Fruit fly (Drosophila melanogaster) whole organism, embryonic: ENCODE results near the gene CG7579.

Source experiments
- Aef1 ChIP-seq: fragments of 200-800 bp; sonication (Bioruptor generic); IDR thresholded peaks from 3 replicates; pipeline ENCODE4 v1.3.6; 2022; ENCODE audit warnings: missing biosample characterization, missing genetic modification characterization
- Awh ChIP-seq: fragments of 200-800 bp; sonication (Bioruptor generic); IDR thresholded peaks from 2 replicates; pipeline ENCODE4, ENCODE4 v1.3.6; 2022; ENCODE audit warnings: missing biosample characterization, missing genetic modification characterization
- BEAF-32 ChIP-seq: fragments of 200-800 bp; sonication (Bioruptor generic); optimal IDR thresholded peaks from 3 replicates; lab custom pipeline; 2017; ENCODE audit warnings: missing biosample characterization, missing genetic modification characterization, mild to moderate bottlenecking, moderate library complexity, missing genetic modification reagents
- CG10543 ChIP-seq: fragments of 200-800 bp; sonication (Bioruptor generic); optimal IDR thresholded peaks from 3 replicates; lab custom pipeline; 2017; ENCODE audit warnings: missing biosample characterization, mild to moderate bottlenecking, missing genetic modification characterization, moderate library complexity
- CG10565 ChIP-seq: fragments of 200-800 bp; sonication (Bioruptor generic); optimal IDR thresholded peaks from 3 replicates; lab custom pipeline; 2016; ENCODE audit warnings: missing biosample characterization, mild to moderate bottlenecking, missing genetic modification characterization
- CG11456 ChIP-seq: fragments of 200-800 bp; sonication (Bioruptor generic); IDR thresholded peaks from 3 replicates; pipeline ENCODE4 v1.3.6; 2022; ENCODE audit warnings: missing biosample characterization, missing genetic modification characterization
- CG12104 ChIP-seq: fragments of 200-800 bp; sonication (Bioruptor generic); optimal IDR thresholded peaks from 3 replicates; lab custom pipeline; 2016; ENCODE audit warnings: missing biosample characterization, missing genetic modification characterization
- CG12299 ChIP-seq: fragments of 200-800 bp; sonication (Bioruptor generic); optimal IDR thresholded peaks from 2 replicates; lab custom pipeline; 2018; ENCODE audit warnings: missing biosample characterization, mild to moderate bottlenecking, missing genetic modification characterization
- CG15514 ChIP-seq: fragments of 200-800 bp; sonication (Bioruptor generic); optimal IDR thresholded peaks from 3 replicates; lab custom pipeline; 2017; ENCODE audit warnings: missing biosample characterization, missing genetic modification characterization, mild to moderate bottlenecking, moderate library complexity, missing genetic modification reagents
- CG15696 ChIP-seq: fragments of 200-800 bp; sonication (Bioruptor generic); optimal IDR thresholded peaks from 2 replicates; lab custom pipeline; 2019; ENCODE audit warnings: missing biosample characterization, mild to moderate bottlenecking, missing genetic modification characterization, moderate library complexity
- CG17802 ChIP-seq: fragments of 200-800 bp; sonication (Bioruptor generic); optimal IDR thresholded peaks from 2 replicates; lab custom pipeline; 2018; ENCODE audit warnings: missing biosample characterization, mild to moderate bottlenecking, missing genetic modification characterization, moderate library complexity
- CG17829 ChIP-seq: fragments of 200-800 bp; optimal IDR thresholded peaks from 2 replicates; lab custom pipeline; 2019; ENCODE audit warnings: missing biosample characterization, mild to moderate bottlenecking, missing genetic modification characterization, moderate library complexity
- CG3163 ChIP-seq: fragments of 200-800 bp; sonication (Bioruptor generic); optimal IDR thresholded peaks from 3 replicates; lab custom pipeline; 2016; ENCODE audit warnings: missing biosample characterization, missing genetic modification characterization
- CG3281 ChIP-seq: fragments of 200-800 bp; sonication (Bioruptor generic); optimal IDR thresholded peaks from 3 replicates; lab custom pipeline; 2017; ENCODE audit warnings: missing biosample characterization, mild to moderate bottlenecking, missing genetic modification characterization
- CG34376 ChIP-seq: fragments of 200-800 bp; sonication (Bioruptor generic); optimal IDR thresholded peaks from 2 replicates; lab custom pipeline; 2018; ENCODE audit warnings: missing biosample characterization, mild to moderate bottlenecking, missing genetic modification characterization
- CG3995 ChIP-seq: fragments of 200-800 bp; sonication (Bioruptor generic); optimal IDR thresholded peaks from 3 replicates; lab custom pipeline; 2016; ENCODE audit warnings: missing biosample characterization, missing genetic modification characterization
- CG7745 ChIP-seq: fragments of 200-800 bp; sonication (Bioruptor generic); optimal IDR thresholded peaks from 2 replicates; lab custom pipeline; 2018; ENCODE audit warnings: missing biosample characterization, mild to moderate bottlenecking, missing genetic modification characterization, moderate library complexity
- CG9876 ChIP-seq: fragments of 200-800 bp; sonication (Bioruptor generic); optimal IDR thresholded peaks from 2 replicates; lab custom pipeline; 2016; ENCODE audit warnings: missing biosample characterization, missing genetic modification characterization
- CTCF ChIP-seq: fragments of 200-800 bp; sonication (Bioruptor generic); optimal IDR thresholded peaks from 2 replicates; lab custom pipeline; 2017; ENCODE audit warnings: missing biosample characterization, mild to moderate bottlenecking, missing genetic modification characterization, moderate library complexity
- CrebB ChIP-seq: fragments of 200-800 bp; sonication (Bioruptor generic); optimal IDR thresholded peaks from 3 replicates; lab custom pipeline; 2018; ENCODE audit warnings: missing biosample characterization, mild to moderate bottlenecking, missing genetic modification characterization
- Dek ChIP-seq: fragments of 200-800 bp; sonication (Bioruptor generic); optimal IDR thresholded peaks from 3 replicates; lab custom pipeline; 2019; ENCODE audit warnings: missing biosample characterization, mild to moderate bottlenecking, missing genetic modification characterization, moderate library complexity
- Dref ChIP-seq: fragments of 200-800 bp; sonication (Bioruptor generic); IDR thresholded peaks from 2 replicates; pipeline ENCODE4 v1.3.6; 2022; ENCODE audit warnings: missing biosample characterization, missing genetic modification characterization
- Drgx ChIP-seq: fragments of 200-800 bp; sonication (Bioruptor generic); IDR thresholded peaks from 2 replicates; pipeline ENCODE4 v1.3.6; 2022; ENCODE audit warnings: missing biosample characterization, missing genetic modification characterization
- ERR ChIP-seq: fragments of 200-800 bp; sonication (Bioruptor generic); optimal IDR thresholded peaks from 2 replicates; lab custom pipeline; 2016; ENCODE audit warnings: missing biosample characterization, missing genetic modification characterization
- GATAe ChIP-seq: fragments of 200-800 bp; sonication (Bioruptor generic); conservative IDR thresholded peaks from 2 replicates; pipeline ENCODE4 v1.3.6; 2022; ENCODE audit warnings: missing biosample characterization, missing genetic modification characterization
- HHEX ChIP-seq: fragments of 200-800 bp; sonication (Bioruptor generic); optimal IDR thresholded peaks from 3 replicates; lab custom pipeline; 2017; ENCODE audit warnings: missing biosample characterization, mild to moderate bottlenecking, missing genetic modification characterization, missing genetic modification reagents
- Jarid2 ChIP-seq: fragments of 200-800 bp; sonication (Bioruptor generic); optimal IDR thresholded peaks from 3 replicates; lab custom pipeline; 2017; ENCODE audit warnings: mild to moderate bottlenecking, missing biosample characterization, missing genetic modification reagents, missing genetic modification characterization
- MESR4 ChIP-seq: fragments of 200-800 bp; sonication (Bioruptor generic); optimal IDR thresholded peaks from 2 replicates; lab custom pipeline; 2018; ENCODE audit warnings: missing biosample characterization, mild to moderate bottlenecking, missing genetic modification characterization, moderate library complexity
- Spps ChIP-seq: fragments of 200-800 bp; sonication (Bioruptor generic); optimal IDR thresholded peaks from 2 replicates; lab custom pipeline; 2018; ENCODE audit warnings: missing biosample characterization, mild to moderate bottlenecking, missing genetic modification characterization
- Trl ChIP-seq, 3 experiments: fragments of >200 bp in 2 of 3; fragments of 200-800 bp in 1 of 3; sonication (Bioruptor generic) in 1 of 3; optimal IDR thresholded peaks; 2 replicates in 1 of 3; 3 replicates in 2 of 3; lab custom pipeline; 2016 to 2017; ENCODE audit warnings: missing biosample characterization in 1 of 3, missing genetic modification characterization in 1 of 3
- aop ChIP-seq: fragments of 200-800 bp; sonication (Bioruptor generic); IDR thresholded peaks from 2 replicates; pipeline ENCODE4 v1.3.6; 2022; ENCODE audit warnings: missing biosample characterization, missing genetic modification characterization
- bcd ChIP-seq: fragments of 200-800 bp; sonication (Bioruptor generic); optimal IDR thresholded peaks from 2 replicates; lab custom pipeline; 2017; ENCODE audit warnings: missing biosample characterization, mild to moderate bottlenecking, missing genetic modification characterization
- bsh ChIP-seq, 2 experiments: fragments of 200-800 bp; sonication (Bioruptor generic); optimal IDR thresholded peaks; 2 replicates each; lab custom pipeline; 2017 to 2018; ENCODE audit warnings: mild to moderate bottlenecking in 2 of 2, missing biosample characterization in 2 of 2, missing genetic modification characterization in 2 of 2, moderate library complexity in 1 of 2
- cwo ChIP-seq: fragments of 200-800 bp; sonication (Bioruptor generic); optimal IDR thresholded peaks from 3 replicates; lab custom pipeline; 2017; ENCODE audit warnings: missing biosample characterization, missing genetic modification characterization, mild to moderate bottlenecking, moderate library complexity, missing genetic modification reagents
- da ChIP-seq: fragments of 200-800 bp; sonication (Bioruptor generic); optimal IDR thresholded peaks from 2 replicates; lab custom pipeline; 2016; ENCODE audit warnings: missing biosample characterization, missing genetic modification characterization
- fru ChIP-seq: fragments of >200 bp; optimal IDR thresholded peaks from 2 replicates; lab custom pipeline; 2017
- klu ChIP-seq: fragments of 200-800 bp; sonication (Bioruptor generic); IDR thresholded peaks from 2 replicates; pipeline ENCODE4 v1.3.6; 2022; ENCODE audit warnings: missing biosample characterization, missing genetic modification characterization
- lmd ChIP-seq: fragments of 200-800 bp; sonication (Bioruptor generic); IDR thresholded peaks from 2 replicates; pipeline ENCODE4 v1.3.6; 2022; ENCODE audit warnings: missing biosample characterization, missing genetic modification characterization
- nerfin-2 ChIP-seq: fragments of 200-800 bp; sonication (Bioruptor generic); IDR thresholded peaks from 2 replicates; pipeline ENCODE4 v1.3.6; 2022; ENCODE audit warnings: missing biosample characterization, missing genetic modification characterization; ENCODE audit not compliant: partially characterized antibody
- org-1 ChIP-seq: fragments of 200-800 bp; sonication (Bioruptor generic); optimal IDR thresholded peaks from 2 replicates; lab custom pipeline; 2017; ENCODE audit warnings: missing biosample characterization, missing genetic modification characterization
- pan ChIP-seq, 4 experiments: fragments of >200 bp in 3 of 4; fragments of 200-800 bp in 1 of 4; sonication (Bioruptor generic) in 1 of 4; optimal IDR thresholded peaks in 3 of 4; IDR thresholded peaks in 1 of 4; 2 replicates each; pipeline versions ENCODE4 v1.3.6 to Lab custom; 2017 to 2022; ENCODE audit warnings: missing biosample characterization in 2 of 4, missing genetic modification characterization in 2 of 4, mixed read lengths in 1 of 4
- pum ChIP-seq: fragments of 200-800 bp; sonication (Bioruptor generic); optimal IDR thresholded peaks from 2 replicates; lab custom pipeline; 2016; ENCODE audit warnings: missing biosample characterization, missing genetic modification characterization
- seq ChIP-seq: fragments of 200-800 bp; sonication (Bioruptor generic); IDR thresholded peaks from 2 replicates; pipeline ENCODE4 v1.3.6; 2022; ENCODE audit warnings: missing biosample characterization, missing genetic modification characterization
- shn ChIP-seq: fragments of 200-800 bp; sonication (Bioruptor generic); optimal IDR thresholded peaks from 3 replicates; lab custom pipeline; 2016; ENCODE audit warnings: missing biosample characterization, missing genetic modification characterization
- tna ChIP-seq: fragments of 200-800 bp; sonication (Bioruptor generic); IDR thresholded peaks from 2 replicates; pipeline ENCODE4 v1.3.6; 2022; ENCODE audit warnings: missing biosample characterization, missing genetic modification characterization; ENCODE audit not compliant: partially characterized antibody
- ttk ChIP-seq: fragments of 200-800 bp; sonication (Bioruptor generic); IDR thresholded peaks from 2 replicates; pipeline ENCODE4 v2.1.2; 2022; ENCODE audit warnings: missing biosample characterization, missing genetic modification characterization
- unc-4 ChIP-seq: fragments of 200-800 bp; sonication (Bioruptor generic); IDR thresholded peaks from 2 replicates; pipeline ENCODE4 v1.3.6; 2022; ENCODE audit warnings: missing biosample characterization, missing genetic modification characterization; ENCODE audit not compliant: partially characterized antibody
- wek ChIP-seq: fragments of 200-800 bp; sonication (Bioruptor generic); optimal IDR thresholded peaks from 3 replicates; lab custom pipeline; 2018; ENCODE audit warnings: missing biosample characterization, mild to moderate bottlenecking, missing genetic modification characterization, moderate library complexity
- wor ChIP-seq: fragments of 200-800 bp; sonication (Bioruptor generic); IDR thresholded peaks from 2 replicates; pipeline ENCODE4 v1.3.6; 2022; ENCODE audit warnings: missing biosample characterization, missing genetic modification characterization
- zf30C ChIP-seq: fragments of 200-800 bp; sonication (Bioruptor generic); optimal IDR thresholded peaks from 3 replicates; lab custom pipeline; 2018; ENCODE audit warnings: missing biosample characterization, mild to moderate bottlenecking, missing genetic modification characterization

The CG7579 gene

DNA sequence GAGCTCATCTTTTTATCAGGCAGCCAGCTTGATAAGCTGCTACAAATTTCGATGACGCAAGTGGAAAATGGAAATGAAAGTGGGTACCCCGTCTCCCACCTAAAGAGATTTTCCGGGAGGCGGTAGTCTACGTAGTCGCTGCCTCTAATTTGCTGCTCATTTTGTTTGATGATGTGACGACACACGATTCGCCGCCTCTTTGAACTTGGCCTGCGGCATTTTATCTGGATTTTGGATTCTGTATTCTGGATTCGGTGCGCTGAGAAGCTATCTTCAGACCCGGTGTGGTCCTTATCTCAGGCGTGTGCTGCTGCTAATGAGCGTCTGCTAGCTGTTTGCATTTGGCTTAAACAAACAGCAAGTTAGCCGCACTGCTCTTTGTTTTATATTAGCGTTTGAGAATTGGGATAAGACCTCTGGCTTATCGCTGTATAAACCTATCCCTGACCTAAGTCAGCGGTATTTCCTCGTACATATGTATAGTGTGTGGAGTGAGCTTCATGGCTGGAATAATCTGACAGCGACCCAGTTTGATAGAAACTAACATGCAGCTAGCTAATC lies 30.8 kb upstream of the CG7579 start (continued):
- no peak for TF ChIP-seq CG7745 (tag; lab: Kevin White, UChicago)
- TF ChIP-seq lmd (GFP tag; lab: Robert Waterston, UW) = no peak
- no peak for TF ChIP-seq BEAF-32 (GFP tag; lab: Kevin White, UChicago)
- peak; percentile 71 for TF ChIP-seq Awh
- TF ChIP-seq CG9876 (GFP tag; lab: Kevin White, UChicago) = peak; percentile 29
- TF ChIP-seq CG15696 (tag; lab: Kevin White, UChicago) = peak; percentile 69
- TF ChIP-seq aop (GFP tag; lab: Robert Waterston, UW) = no peak
- TF ChIP-seq wor (GFP tag; lab: Robert Waterston, UW) = no peak
- TF ChIP-seq cwo = peak; percentile 28
- TF ChIP-seq Dref = no peak
- TF ChIP-seq CG17829 (tag; lab: Kevin White, UChicago) = no peak
- 0 out of 2 replicates have a peak, but pooled peaks have one; percentile 17 for TF ChIP-seq ttk (GFP tag; lab: Robert Waterston, UW)
- TF ChIP-seq klu (GFP tag; lab: Robert Waterston, UW) = no peak
- no peak for TF ChIP-seq Drgx (GFP tag; lab: Robert Waterston, UW)
- no peak for TF ChIP-seq unc-4 (GFP tag; lab: Robert Waterston, UW)
- TF ChIP-seq CG3995 (GFP tag; lab: Kevin White, UChicago) = no peak
- TF ChIP-seq CG10543 = peak; percentile 65
- peak; percentile 62 for TF ChIP-seq CG15514 (GFP tag; lab: Kevin White, UChicago)
- peak in 1 of 2 experiments; percentile 67 for TF ChIP-seq bsh (GFP tag; optimal IDR thresholded peaks at IDR 0.05; lab: Kevin White, UChicago)
- no peak for TF ChIP-seq CG12299 (tag; lab: Kevin White, UChicago)
- peak; percentile 35 for TF ChIP-seq CG12104
- TF ChIP-seq CG3163 (GFP tag; lab: Kevin White, UChicago) = peak; percentile 30
- TF ChIP-seq wek (GFP tag; lab: Kevin White, UChicago) = peak; percentile 65
- peak; percentile 42 for TF ChIP-seq pum (GFP tag; lab: Kevin White, UChicago)
- TF ChIP-seq CG11456 (GFP tag; lab: Robert Waterston, UW) = peak; percentile 63; the same call in 2 of the 3 replicates
- TF ChIP-seq Aef1 (GFP tag; lab: Robert Waterston, UW) = no peak
- TF ChIP-seq org-1 = peak; percentile 66
- TF ChIP-seq da (GFP tag; lab: Kevin White, UChicago) = peak; percentile 61
- no peak for TF ChIP-seq CG10565 (GFP tag; lab: Kevin White, UChicago)
- TF ChIP-seq Jarid2 (GFP tag; lab: Kevin White, UChicago) = peak; percentile 38
- TF ChIP-seq CTCF (GFP tag; lab: Kevin White, UChicago) = no peak
- TF ChIP-seq tna = no peak
- TF ChIP-seq HHEX (GFP tag; lab: Kevin White, UChicago) = peak; percentile 73
- peak; percentile 36 for TF ChIP-seq CG3281 (GFP tag; lab: Kevin White, UChicago)
- peak; percentile 67 for TF ChIP-seq CrebB (tag; lab: Kevin White, UChicago)
- no peak for TF ChIP-seq pan (optimal IDR thresholded peaks at IDR 0.05; lab: Kevin White, UChicago)
- peak in 1 of 2 experiments; percentile 16 for TF ChIP-seq pan (GFP tag; optimal IDR thresholded peaks at IDR 0.05 in 1 of 2, IDR thresholded peaks at IDR 0.05 in 1 of 2)
- TF ChIP-seq seq (GFP tag; lab: Robert Waterston, UW) = peak; percentile 71
- TF ChIP-seq nerfin-2 (GFP tag; lab: Robert Waterston, UW) = no peak
- TF ChIP-seq MESR4 (GFP tag; lab: Kevin White, UChicago) = no peak
- TF ChIP-seq shn = peak; percentile 44
- TF ChIP-seq fru (lab: Kevin White, UChicago) = no peak
- no peak for TF ChIP-seq Dek (tag; lab: Kevin White, UChicago)
- TF ChIP-seq zf30C (GFP tag; lab: Kevin White, UChicago) = no peak
- no peak for TF ChIP-seq GATAe (GFP tag; lab: Robert Waterston, UW)
- TF ChIP-seq Trl (optimal IDR thresholded peaks at IDR 0.05; lab: Kevin White, UChicago) = no peak
- TF ChIP-seq Trl (GFP tag; optimal IDR thresholded peaks at IDR 0.05; lab: Kevin White, UChicago) = peak; percentile 73
- TF ChIP-seq bcd (GFP tag; lab: Kevin White, UChicago) = peak; percentile 59
- TF ChIP-seq Spps (tag; lab: Kevin White, UChicago) = no peak
- no peak for TF ChIP-seq ERR (GFP tag; lab: Kevin White, UChicago)
- TF ChIP-seq CG17802 = peak; percentile 10
- TF ChIP-seq CG34376 = no peak
